Worm (Caenorhabditis elegans): ENCODE measurements around the gene metl-18.

DNA sequence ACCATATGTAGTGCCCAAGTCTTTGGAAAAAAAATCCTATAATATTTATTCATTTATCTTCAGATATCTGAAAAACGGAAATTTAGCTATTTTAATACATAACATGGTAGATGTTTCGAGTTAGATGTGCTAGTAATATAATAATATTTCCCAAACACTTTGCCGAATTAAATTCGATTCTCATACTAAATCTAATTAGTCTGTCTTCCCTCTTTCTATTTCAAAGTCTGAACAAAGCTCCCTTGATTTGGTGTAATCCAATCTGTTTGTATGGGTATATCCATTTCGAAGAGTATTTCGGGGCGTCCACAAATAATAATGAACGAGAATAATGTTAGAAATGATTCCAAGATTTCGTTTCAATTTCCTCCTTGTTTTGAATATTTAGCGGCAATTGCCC, 11.1 kb upstream of the metl-18 start:
- TF ChIP-seq unc-55 (GFP tag; optimal IDR thresholded peaks at IDR 0.05) (no peak), ets-4 (tag; optimal IDR thresholded peaks at IDR 0.05) (no peak)
